Fruit fly (Drosophila melanogaster): ENCODE data around the gene msd5.

msd5 gene

DNA sequence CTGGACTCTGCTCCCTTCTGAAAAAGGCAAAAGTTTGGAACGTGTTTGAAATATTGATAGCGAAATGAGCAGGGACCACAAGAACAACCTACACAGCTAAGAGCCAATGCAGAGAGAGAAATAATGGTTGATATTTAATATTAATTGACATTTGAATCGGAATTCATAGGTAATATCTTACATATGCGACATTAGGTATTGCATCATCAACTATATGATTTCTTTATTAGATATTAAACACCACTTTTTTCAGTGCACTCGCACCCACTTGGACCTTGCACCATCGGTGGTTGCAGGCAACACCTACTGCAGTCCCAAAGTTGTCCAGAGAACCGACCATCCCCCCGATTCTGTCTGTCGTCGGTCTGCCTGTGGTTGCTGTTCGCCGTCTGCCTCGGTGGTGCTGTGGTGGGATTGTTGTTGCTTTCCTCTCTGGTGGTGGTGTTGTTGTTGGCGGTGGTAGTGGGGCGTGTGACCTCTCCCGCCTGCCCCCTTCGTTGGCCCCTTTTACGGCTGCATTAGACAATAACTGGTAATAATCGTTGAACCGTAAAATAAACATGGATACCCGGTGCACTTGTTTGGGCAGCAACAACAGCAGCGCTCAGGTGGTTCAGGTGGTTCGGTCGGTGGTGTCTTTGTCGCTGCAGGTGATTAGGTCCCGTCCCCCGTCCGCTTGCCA, 46.1 kb upstream of the msd5 start (continued):
- TF ChIP-seq Vsx1 (GFP tag; optimal IDR thresholded peaks at IDR 0.05): no peak
- TF ChIP-seq Asciz (GFP tag; optimal IDR thresholded peaks at IDR 0.05): peak; percentile 24
- TF ChIP-seq BtbVII (GFP tag; optimal IDR thresholded peaks at IDR 0.05): peak; percentile 21
- peak; percentile 29 for TF ChIP-seq CG18476 (GFP tag; optimal IDR thresholded peaks at IDR 0.05)
- peak; percentile 41 for TF ChIP-seq Nf-YB (GFP tag; optimal IDR thresholded peaks at IDR 0.05)
- TF ChIP-seq YL-1 (GFP tag; optimal IDR thresholded peaks at IDR 0.05): no peak
- TF ChIP-seq CG10147 (GFP tag; optimal IDR thresholded peaks at IDR 0.05): no peak
- TF ChIP-seq CG6813 (GFP tag; optimal IDR thresholded peaks at IDR 0.05): peak; percentile 14
- TF ChIP-seq zen (tag; optimal IDR thresholded peaks at IDR 0.05): peak; percentile 22
- TF ChIP-seq stc (GFP tag; IDR thresholded peaks at IDR 0.05): peak; percentile 65; the same call in 1 of the 2 replicates
- no peak for TF ChIP-seq CG31388 (GFP tag; optimal IDR thresholded peaks at IDR 0.05)
- peak; percentile 22 for TF ChIP-seq Jarid2 (GFP tag; optimal IDR thresholded peaks at IDR 0.05)
- TF ChIP-seq sisA (GFP tag; IDR thresholded peaks at IDR 0.05): peak; percentile 72
- TF ChIP-seq so (GFP tag; IDR thresholded peaks at IDR 0.05): no peak; the same call in 2 of the 3 replicates
- 0 out of 2 replicates have a peak, but pooled peaks have one; percentile 9 for TF ChIP-seq Rfx (GFP tag; IDR thresholded peaks at IDR 0.05)
- no peak for TF ChIP-seq grn (GFP tag; optimal IDR thresholded peaks at IDR 0.05)
- no peak for TF ChIP-seq da (GFP tag; optimal IDR thresholded peaks at IDR 0.05)
- TF ChIP-seq CG42726 (GFP tag; IDR thresholded peaks at IDR 0.05; ENCODE audit: partially characterized antibody): no peak
- TF ChIP-seq zfh2 (GFP tag; optimal IDR thresholded peaks at IDR 0.05): no peak
- TF ChIP-seq ATbp (GFP tag; optimal IDR thresholded peaks at IDR 0.05): peak; percentile 56
- TF ChIP-seq bigmax (GFP tag; optimal IDR thresholded peaks at IDR 0.05): no peak
- TF ChIP-seq CG2129 (GFP tag; IDR thresholded peaks at IDR 0.05; ENCODE audit: partially characterized antibody): no peak
- TF ChIP-seq Ets65A (GFP tag): peak; percentile 92
- TF ChIP-seq Atf-2 (GFP tag; optimal IDR thresholded peaks at IDR 0.05): no peak
- no peak for TF ChIP-seq Scr (GFP tag; IDR thresholded peaks at IDR 0.05; ENCODE audit: partially characterized antibody)
- TF ChIP-seq CG12219 (GFP tag; optimal IDR thresholded peaks at IDR 0.05): peak; percentile 56
- TF ChIP-seq D19B (GFP tag; optimal IDR thresholded peaks at IDR 0.05): no peak
- no peak for TF ChIP-seq Kr (GFP tag; optimal IDR thresholded peaks at IDR 0.05)
- peak; percentile 40 for TF ChIP-seq org-1 (GFP tag; optimal IDR thresholded peaks at IDR 0.05)
- TF ChIP-seq CG8924 (tag; optimal IDR thresholded peaks at IDR 0.05): peak; percentile 75
- TF ChIP-seq CG15011 (GFP tag; optimal IDR thresholded peaks at IDR 0.05): no peak
- TF ChIP-seq vvl (GFP tag; IDR thresholded peaks at IDR 0.05): peak; percentile 88
- TF ChIP-seq CG3065 (GFP tag; optimal IDR thresholded peaks at IDR 0.05): no peak
- peak; percentile 54 for TF ChIP-seq CG31441 (GFP tag; IDR thresholded peaks at IDR 0.05)
- TF ChIP-seq Dek (tag; optimal IDR thresholded peaks at IDR 0.05): peak; percentile 16
- no peak for TF ChIP-seq Hr39 (optimal IDR thresholded peaks at IDR 0.05)
- TF ChIP-seq Poxn (GFP tag; IDR thresholded peaks at IDR 0.05): no peak
- no peak for TF ChIP-seq CG6854 (GFP tag; optimal IDR thresholded peaks at IDR 0.05)
- peak in 1 of 2 experiments; percentile 48 for TF ChIP-seq dpn (GFP tag; optimal IDR thresholded peaks at IDR 0.05)
- peak; percentile 3 for TF ChIP-seq tup (GFP tag; optimal IDR thresholded peaks at IDR 0.05)
- TF ChIP-seq CG14965 (GFP tag; optimal IDR thresholded peaks at IDR 0.05; ENCODE audit: borderline replicate concordance): no peak
- TF ChIP-seq Opbp (GFP tag; IDR thresholded peaks at IDR 0.05; ENCODE audit: partially characterized antibody): no peak
- 0 out of 2 replicates have a peak, but pooled peaks have one; percentile 30 for TF ChIP-seq tna (GFP tag; IDR thresholded peaks at IDR 0.05; ENCODE audit: partially characterized antibody)
- TF ChIP-seq CG4707 (GFP tag; optimal IDR thresholded peaks at IDR 0.05): peak; percentile 13
- no peak for TF ChIP-seq CG15479 (GFP tag; optimal IDR thresholded peaks at IDR 0.05)
- peak; percentile 69 for TF ChIP-seq CG31224 (GFP tag; IDR thresholded peaks at IDR 0.05)
- peak; percentile 3 for TF ChIP-seq scrt (GFP tag; optimal IDR thresholded peaks at IDR 0.05)
- TF ChIP-seq CG7271 (tag; optimal IDR thresholded peaks at IDR 0.05): no peak
- no peak for TF ChIP-seq sna (GFP tag; IDR thresholded peaks at IDR 0.05; ENCODE audit: partially characterized antibody)

All from whole organism, embryonic.